Worm (Caenorhabditis elegans): Measurements from ENCODE around the gene ZK892.5.

- TF ChIP-seq snpc-4 (tag; optimal IDR thresholded peaks at IDR 0.05) (no peak), ceh-82 (tag; optimal IDR thresholded peaks at IDR 0.05) (no peak), lin-39 (tag; optimal IDR thresholded peaks at IDR 0.05) (no peak), nhr-25 (tag; optimal IDR thresholded peaks at IDR 0.05) (no peak), fkh-10 (GFP tag; optimal IDR thresholded peaks at IDR 0.05) (no peak)
Observed at ce11 chrII:10056545-10057038, 48.6 kb downstream of the ZK892.5 start, which contains the start of gene C18D1.2.

Data from whole organism, L3 larva.